Worm (Caenorhabditis elegans) whole organism, young adult: ENCODE results near the gene nuo-1.

ENCODE experiments used
- F33H1.4 ChIP-seq: fragments of 200-800 bp; sonication (Bioruptor generic); IDR thresholded peaks from 2 replicates; pipeline ENCODE4 v1.3.6; 2022; ENCODE audit warnings: missing genetic modification reagents, missing genetic modification characterization, missing compliant biosample characterization
- K11D2.4 ChIP-seq: fragments of 200-800 bp; sonication (Bioruptor generic); IDR thresholded peaks from 2 replicates; pipeline ENCODE4 v1.3.6; 2022; ENCODE audit warnings: missing genetic modification reagents, missing genetic modification characterization, missing compliant biosample characterization
- T07F8.4 ChIP-seq: sonication (generic microtip); optimal IDR thresholded peaks from 2 replicates; lab custom pipeline; 2016; ENCODE audit warnings: mild to moderate bottlenecking, missing genetic modification characterization, moderate library complexity, missing compliant biosample characterization
- athp-1 ChIP-seq: sonication (generic microtip); optimal IDR thresholded peaks from 2 replicates; lab custom pipeline; 2017; ENCODE audit warnings: mild to moderate bottlenecking, missing genetic modification characterization, missing compliant biosample characterization
- bed-1 ChIP-seq: fragments of 200-800 bp; sonication (Bioruptor generic); IDR thresholded peaks from 2 replicates; pipeline ENCODE4 v1.3.6; 2022; ENCODE audit warnings: missing genetic modification reagents, missing genetic modification characterization, missing compliant biosample characterization
- ceh-58 ChIP-seq: fragments of 200-800 bp; sonication (Bioruptor generic); IDR thresholded peaks from 2 replicates; pipeline ENCODE4 v1.3.6; 2022; ENCODE audit warnings: missing genetic modification characterization, missing compliant biosample characterization
- ets-4 ChIP-seq: fragments of 200-800 bp; sonication (Bioruptor generic); optimal IDR thresholded peaks from 2 replicates; lab custom pipeline; 2018; ENCODE audit warnings: mild to moderate bottlenecking, missing genetic modification characterization, missing compliant biosample characterization
- hrde-1 ChIP-seq: sonication (generic microtip); optimal IDR thresholded peaks from 2 replicates; lab custom pipeline; 2016; ENCODE audit warnings: missing genetic modification characterization, mild to moderate bottlenecking, missing compliant biosample characterization, moderate library complexity, missing genotype, missing genetic modification reagents, borderline replicate concordance
- nhr-90 ChIP-seq: sonication (generic microtip); optimal IDR thresholded peaks from 2 replicates; lab custom pipeline; 2016; ENCODE audit warnings: missing genotype, mild to moderate bottlenecking, missing genetic modification characterization, missing compliant biosample characterization
- snpc-1.1 ChIP-seq: sonication (generic microtip); optimal IDR thresholded peaks from 2 replicates; lab custom pipeline; 2017; ENCODE audit warnings: missing genetic modification characterization, mild to moderate bottlenecking, missing compliant biosample characterization, antibody characterized with exemption, moderate library complexity, missing genotype, missing genetic modification reagents; ENCODE audit not compliant: insufficient read depth
- snpc-3.4 ChIP-seq: sonication (generic microtip); optimal IDR thresholded peaks from 2 replicates; lab custom pipeline; 2017; ENCODE audit warnings: missing genetic modification characterization, mild to moderate bottlenecking, missing compliant biosample characterization, antibody characterized with exemption, moderate library complexity, missing genotype, missing genetic modification reagents
- snpc-4 ChIP-seq, 5 experiments: fragments of 150-350 bp in 1 of 5; sonication (generic microtip) in 4 of 5; optimal IDR thresholded peaks; 2 replicates each; lab custom pipeline; 2014 to 2018; ENCODE audit warnings: missing genetic modification characterization in 5 of 5, missing biosample characterization in 3 of 5, antibody characterized with exemption in 2 of 5, mild to moderate bottlenecking in 2 of 5, missing compliant biosample characterization in 2 of 5, missing genotype in 2 of 5, moderate library complexity in 2 of 5, missing genetic modification reagents in 1 of 5
- somi-1 ChIP-seq: fragments of 200-800 bp; sonication (Bioruptor generic); optimal IDR thresholded peaks from 2 replicates; lab custom pipeline; 2018; ENCODE audit warnings: mild to moderate bottlenecking, missing genetic modification characterization, missing compliant biosample characterization

DNA sequence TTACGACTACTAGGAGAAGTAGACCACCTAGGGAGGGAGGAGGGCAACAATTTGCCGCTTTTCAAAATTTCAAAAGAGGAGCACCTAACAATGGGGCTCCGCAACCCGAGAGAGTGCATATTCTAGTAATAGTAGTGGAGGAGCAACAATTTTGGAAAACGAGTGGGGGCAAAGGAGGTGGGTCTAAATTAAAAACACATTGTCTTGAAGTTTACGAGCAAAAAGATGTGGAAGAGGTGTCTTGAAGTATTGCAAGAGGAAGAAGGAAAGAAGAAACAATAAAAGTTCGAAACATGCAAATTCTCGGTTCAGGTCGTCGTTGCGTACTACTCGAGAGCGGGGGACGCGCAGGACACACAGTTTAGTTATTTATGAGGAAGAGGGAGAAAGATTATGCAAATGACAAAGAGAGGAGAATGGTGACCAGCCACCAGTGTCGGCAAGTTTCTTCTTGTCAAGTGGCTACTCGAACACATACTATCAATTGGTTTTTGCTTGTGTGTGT lies 33.4 kb upstream of the nuo-1 start:
- no peak for TF ChIP-seq ets-4
- TF ChIP-seq hrde-1 (tag; lab: Kevin White, UChicago) = no peak
- no peak for TF ChIP-seq bed-1 (GFP tag; lab: Robert Waterston, UW)
- TF ChIP-seq snpc-4 (GFP tag; optimal IDR thresholded peaks at IDR 0.05; lab: Kevin White, UChicago) = no peak
- TF ChIP-seq snpc-4 (tag; optimal IDR thresholded peaks at IDR 0.05; lab: Kevin White, UChicago) = no peak
- no peak for TF ChIP-seq athp-1 (tag; lab: Kevin White, UChicago)
- TF ChIP-seq nhr-90 (tag; lab: Kevin White, UChicago) = no peak
- no peak for TF ChIP-seq ceh-58 (GFP tag; lab: Robert Waterston, UW)
- no peak for TF ChIP-seq snpc-3.4 (tag; lab: Kevin White, UChicago)
- TF ChIP-seq F33H1.4 = no peak
- no peak for TF ChIP-seq somi-1
- no peak for TF ChIP-seq snpc-1.1
- TF ChIP-seq K11D2.4 = no peak
- TF ChIP-seq T07F8.4 (tag; lab: Kevin White, UChicago) = no peak
